Worm (Caenorhabditis elegans) whole organism, young adult: Measurements from ENCODE around the gene sqv-3.

Source experiments
- B0019.2 ChIP-seq: fragments of 200-800 bp; sonication (Bioruptor generic); conservative IDR thresholded peaks from 2 replicates; pipeline ENCODE4 v1.3.6; 2022; ENCODE audit warnings: missing genetic modification reagents, missing genetic modification characterization, missing compliant biosample characterization
- B0035.1 ChIP-seq: sonication (generic microtip); optimal IDR thresholded peaks from 2 replicates; lab custom pipeline; 2016; ENCODE audit warnings: missing genetic modification characterization, mild to moderate bottlenecking, missing compliant biosample characterization, missing genotype, missing genetic modification reagents
- B0336.3 ChIP-seq: fragments of 200-800 bp; sonication (Bioruptor generic); IDR thresholded peaks from 2 replicates; pipeline ENCODE4 v1.3.6; 2022; ENCODE audit warnings: missing genetic modification characterization, missing compliant biosample characterization
- D2030.7 ChIP-seq: fragments of 200-800 bp; sonication (Bioruptor generic); IDR thresholded peaks from 2 replicates; pipeline ENCODE4 v1.3.6; 2022; ENCODE audit warnings: missing genetic modification reagents, missing genetic modification characterization, missing compliant biosample characterization
- F10E7.11 ChIP-seq: sonication (generic microtip); optimal IDR thresholded peaks from 2 replicates; lab custom pipeline; 2017; ENCODE audit warnings: mild to moderate bottlenecking, missing genetic modification characterization, moderate library complexity, missing compliant biosample characterization
- F49E8.2 ChIP-seq: sonication (generic microtip); optimal IDR thresholded peaks from 3 replicates; lab custom pipeline; 2017; ENCODE audit warnings: missing genetic modification characterization, mild to moderate bottlenecking, missing compliant biosample characterization, antibody characterized with exemption, moderate library complexity; ENCODE audit not compliant: insufficient read depth
- F57A8.1 ChIP-seq: fragments of 200-800 bp; sonication (Bioruptor generic); optimal IDR thresholded peaks from 2 replicates; lab custom pipeline; 2018; ENCODE audit warnings: mild to moderate bottlenecking, missing genetic modification characterization, moderate library complexity, missing compliant biosample characterization
- K11D2.4 ChIP-seq: fragments of 200-800 bp; sonication (Bioruptor generic); IDR thresholded peaks from 2 replicates; pipeline ENCODE4 v1.3.6; 2022; ENCODE audit warnings: missing genetic modification reagents, missing genetic modification characterization, missing compliant biosample characterization
- T07F8.4 ChIP-seq: sonication (generic microtip); optimal IDR thresholded peaks from 2 replicates; lab custom pipeline; 2016; ENCODE audit warnings: mild to moderate bottlenecking, missing genetic modification characterization, moderate library complexity, missing compliant biosample characterization
- Y79H2A.3 ChIP-seq: fragments of 200-800 bp; sonication (Bioruptor generic); conservative IDR thresholded peaks from 2 replicates; pipeline ENCODE4 v1.3.6; 2022; ENCODE audit warnings: missing genetic modification reagents, missing genetic modification characterization, missing compliant biosample characterization
- ZK185.1 ChIP-seq: sonication (generic microtip); optimal IDR thresholded peaks from 2 replicates; lab custom pipeline; 2016; ENCODE audit warnings: mild to moderate bottlenecking, missing genetic modification characterization, missing compliant biosample characterization; ENCODE audit not compliant: poor library complexity, severe bottlenecking
- cebp-2 ChIP-seq: fragments of 200-800 bp; sonication (Bioruptor generic); IDR thresholded peaks from 2 replicates; pipeline ENCODE4 v1.3.6; 2022; ENCODE audit warnings: missing genetic modification characterization, missing compliant biosample characterization
- ceh-27 ChIP-seq: fragments of 200-800 bp; sonication (Bioruptor generic); optimal IDR thresholded peaks from 2 replicates; lab custom pipeline; 2018; ENCODE audit warnings: mild to moderate bottlenecking, missing genetic modification characterization, moderate library complexity, missing compliant biosample characterization
- chd-7 ChIP-seq: sonication (generic microtip); optimal IDR thresholded peaks from 2 replicates; lab custom pipeline; 2016; ENCODE audit warnings: mild to moderate bottlenecking, missing genetic modification characterization, moderate library complexity, missing compliant biosample characterization
- gei-17 ChIP-seq: fragments of 200-800 bp; sonication (Bioruptor generic); optimal IDR thresholded peaks from 2 replicates; lab custom pipeline; 2018; ENCODE audit warnings: mild to moderate bottlenecking, missing genetic modification characterization, missing compliant biosample characterization
- lag-1 ChIP-seq: fragments of 200-800 bp; sonication (Bioruptor generic); IDR thresholded peaks from 2 replicates; pipeline ENCODE4 v1.3.6; 2022; ENCODE audit warnings: missing genetic modification reagents, missing genetic modification characterization, missing compliant biosample characterization
- let-607 ChIP-seq, 2 experiments: fragments of 200-800 bp in 1 of 2; sonication (Bioruptor generic) in 1 of 2; sonication (generic microtip) in 1 of 2; optimal IDR thresholded peaks; 2 replicates each; lab custom pipeline; 2016 to 2018; ENCODE audit warnings: mild to moderate bottlenecking in 2 of 2, missing compliant biosample characterization in 2 of 2, missing genetic modification characterization in 2 of 2, moderate library complexity in 2 of 2, missing genotype in 1 of 2
- lin-26 ChIP-seq: fragments of 200-800 bp; sonication (Bioruptor generic); IDR thresholded peaks from 2 replicates; pipeline ENCODE4 v1.3.6; 2022; ENCODE audit warnings: missing genetic modification reagents, missing genetic modification characterization, missing compliant biosample characterization
- lin-54 ChIP-seq: fragments of 200-800 bp; sonication (Bioruptor generic); optimal IDR thresholded peaks from 2 replicates; lab custom pipeline; 2018; ENCODE audit warnings: mild to moderate bottlenecking, missing genetic modification characterization, missing compliant biosample characterization
- mcd-1 ChIP-seq: fragments of 200-800 bp; sonication (Bioruptor generic); IDR thresholded peaks from 2 replicates; pipeline ENCODE4 v1.3.6; 2022; ENCODE audit warnings: missing genetic modification reagents, missing genetic modification characterization, missing compliant biosample characterization
- mxl-1 ChIP-seq: sonication (generic microtip); optimal IDR thresholded peaks from 2 replicates; lab custom pipeline; 2016; ENCODE audit warnings: missing genetic modification characterization, missing compliant biosample characterization
- nhr-179 ChIP-seq: sonication (generic microtip); optimal IDR thresholded peaks from 2 replicates; lab custom pipeline; 2016; ENCODE audit warnings: mild to moderate bottlenecking, missing genetic modification characterization, missing compliant biosample characterization
- nhr-27 ChIP-seq: fragments of 200-800 bp; sonication (Bioruptor generic); optimal IDR thresholded peaks from 2 replicates; lab custom pipeline; 2018; ENCODE audit warnings: mild to moderate bottlenecking, missing genetic modification characterization, moderate library complexity, missing compliant biosample characterization
- rpc-1 ChIP-seq, 2 experiments: fragments of 150-350 bp in 1 of 2; sonication (generic microtip) in 1 of 2; optimal IDR thresholded peaks; 2 replicates each; lab custom pipeline; 2014 to 2018; ENCODE audit warnings: missing biosample characterization in 1 of 2, missing genetic modification characterization in 1 of 2, missing genetic modification reagents in 1 of 2, missing genotype in 1 of 2
- snpc-1.3 ChIP-seq: sonication (generic microtip); optimal IDR thresholded peaks from 2 replicates; lab custom pipeline; 2017; ENCODE audit warnings: missing genetic modification characterization, mild to moderate bottlenecking, missing compliant biosample characterization, antibody characterized with exemption, moderate library complexity, missing genotype, missing genetic modification reagents; ENCODE audit not compliant: insufficient read depth
- tbx-9 ChIP-seq: sonication (generic microtip); optimal IDR thresholded peaks from 2 replicates; lab custom pipeline; 2016; ENCODE audit warnings: borderline replicate concordance, missing genetic modification characterization, inconsistent platforms, missing compliant biosample characterization
- tlf-1 ChIP-seq: fragments of 200-800 bp; sonication (Bioruptor generic); optimal IDR thresholded peaks from 2 replicates; lab custom pipeline; 2018; ENCODE audit warnings: mild to moderate bottlenecking, missing genetic modification characterization, missing compliant biosample characterization
- xnd-1 ChIP-seq: sonication (generic microtip); optimal IDR thresholded peaks from 2 replicates; lab custom pipeline; 2016; ENCODE audit warnings: missing genotype, missing genetic modification reagents, missing genetic modification characterization, missing compliant biosample characterization
- ztf-6 ChIP-seq: fragments of 200-800 bp; sonication (Bioruptor generic); IDR thresholded peaks from 2 replicates; pipeline ENCODE4 v1.3.6; 2022; ENCODE audit warnings: missing genetic modification reagents, missing genetic modification characterization, missing compliant biosample characterization

sqv-3 gene

ce11 chrIII:9734030-9734429, 46.1 kb downstream of the sqv-3 start (continued):
- TF ChIP-seq D2030.7 (GFP tag; lab: Robert Waterston, UW) (no peak), K11D2.4 (GFP tag; lab: Robert Waterston, UW) (no peak), mcd-1 (GFP tag; lab: Robert Waterston, UW) (no peak), xnd-1 (tag; lab: Kevin White, UChicago) (no peak), cebp-2 (GFP tag; lab: Robert Waterston, UW) (no peak), Y79H2A.3 (no peak)

DNA sequence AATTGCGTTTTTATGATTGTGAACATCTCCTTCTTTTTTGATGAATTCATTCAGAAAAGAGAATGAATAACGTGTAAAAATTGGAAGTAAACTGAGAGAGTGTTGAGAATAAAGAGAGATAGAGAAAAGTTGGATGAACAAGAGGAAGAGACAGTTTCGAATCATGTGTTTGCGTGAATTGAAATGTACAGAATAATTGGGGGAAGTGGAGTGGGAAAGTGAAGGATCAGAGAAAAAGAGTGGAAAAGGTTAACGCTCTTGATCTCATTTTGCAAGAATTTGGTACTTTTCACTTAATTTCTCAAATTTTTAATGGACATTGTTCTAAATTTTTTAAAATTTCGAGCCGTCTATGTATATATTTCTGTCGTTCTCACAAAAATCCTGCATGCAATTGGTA, 46.8 kb downstream of the sqv-3 start:
- TF ChIP-seq nhr-27 (tag; lab: Kevin White, UChicago) (no peak), let-607 (tag; optimal IDR thresholded peaks at IDR 0.05; lab: Kevin White, UChicago) (no peak), gei-17 (GFP tag; lab: Kevin White, UChicago) (no peak), snpc-1.3 (tag; lab: Kevin White, UChicago) (no peak), B0019.2 (no peak), nhr-179 (no peak), tlf-1 (GFP tag; lab: Kevin White, UChicago) (no peak), T07F8.4 (no peak), lin-54 (GFP tag; lab: Kevin White, UChicago) (no peak), F49E8.2 (tag; lab: Kevin White, UChicago) (no peak), ZK185.1 (tag; lab: Kevin White, UChicago) (no peak), ceh-27 (no peak), lag-1 (GFP tag; lab: Robert Waterston, UW) (no peak)

ce11 chrIII:9731313-9731912, 48.7 kb downstream of the sqv-3 start:
- TF ChIP-seq rpc-1 (optimal IDR thresholded peaks at IDR 0.05; lab: Kevin White, UChicago) = no peak
- no peak for TF ChIP-seq rpc-1 (tag; optimal IDR thresholded peaks at IDR 0.05; lab: Kevin White, UChicago)
- no peak for TF ChIP-seq tbx-9 (tag; lab: Kevin White, UChicago)
- TF ChIP-seq mxl-1 (tag; lab: Kevin White, UChicago) = no peak
- TF ChIP-seq nhr-27 (tag; lab: Kevin White, UChicago) = no peak
- TF ChIP-seq D2030.7 (GFP tag; lab: Robert Waterston, UW) = no peak
- no peak for TF ChIP-seq ztf-6 (GFP tag; lab: Robert Waterston, UW)
- no peak for TF ChIP-seq F10E7.11 (tag; lab: Kevin White, UChicago)
- no peak for TF ChIP-seq T07F8.4
- no peak for TF ChIP-seq F57A8.1 (GFP tag; lab: Kevin White, UChicago)
- no peak for TF ChIP-seq B0336.3 (GFP tag; lab: Robert Waterston, UW)
- no peak for TF ChIP-seq F49E8.2 (tag; lab: Kevin White, UChicago)
- no peak for TF ChIP-seq tlf-1 (GFP tag; lab: Kevin White, UChicago)
- TF ChIP-seq, all 124 proteins: peak for 0

DNA sequence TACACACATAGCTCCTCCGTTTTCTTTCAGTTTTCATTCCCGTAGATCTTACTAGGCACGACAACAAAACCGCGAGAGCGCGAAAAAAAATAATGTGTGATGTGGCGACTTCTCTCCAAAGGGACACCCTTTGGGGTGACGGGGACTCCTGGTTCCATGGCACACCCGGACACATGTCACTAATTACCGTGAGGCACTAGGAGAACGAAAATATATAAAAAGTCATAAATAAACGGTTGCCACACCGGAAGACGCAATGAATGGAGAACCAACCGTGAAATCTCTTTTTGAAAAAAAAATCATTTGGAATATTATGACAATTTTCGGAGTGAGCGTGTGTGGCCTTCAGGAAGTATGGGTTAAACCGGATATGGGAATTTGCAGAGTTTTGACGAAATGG, 49.7 kb downstream of the sqv-3 start:
- TF ChIP-seq B0035.1 (no peak), lin-26 (no peak), chd-7 (tag; lab: Kevin White, UChicago) (no peak)
- TF ChIP-seq, all 124 proteins: peak for 0
